Worm (Caenorhabditis elegans) whole organism, L4/young adult: Measurements from ENCODE around the gene nhr-209.

Source experiments
- W03F9.2 ChIP-seq: fragments of 150-350 bp; optimal IDR thresholded peaks from 2 replicates; lab custom pipeline; 2014; ENCODE audit warnings: missing biosample characterization, missing genetic modification characterization
- dao-5 ChIP-seq: sonication (generic microtip); optimal IDR thresholded peaks from 2 replicates; lab custom pipeline; 2016; ENCODE audit warnings: missing genotype, missing genetic modification characterization, moderate library complexity, missing compliant biosample characterization
- him-1 ChIP-seq: sonication (generic microtip); optimal IDR thresholded peaks from 2 replicates; lab custom pipeline; 2016; ENCODE audit warnings: missing genotype, missing genetic modification reagents, missing genetic modification characterization, missing compliant biosample characterization

- TF ChIP-seq him-1 (tag; lab: Kevin White, UChicago) = no peak
- no peak for TF ChIP-seq dao-5
- no peak for TF ChIP-seq W03F9.2 (tag; lab: Kevin White, UChicago)
These were observed 6.2 kb upstream of the nhr-209 start, which contains the start of gene nhr-206 for ce11 chrV:12091759-12092158.
